Fruit fly (Drosophila melanogaster) Kc167 (cell line): ENCODE measurements around the gene CG43084.

Experiments used
- Myc ChIP-seq: fragments of >200 bp; optimal IDR thresholded peaks from 2 replicates; lab custom pipeline; 2017; ENCODE audit warnings: missing external identifiers
- Sin3A ChIP-seq: fragments of >200 bp; optimal IDR thresholded peaks from 2 replicates; lab custom pipeline; 2018; ENCODE audit warnings: missing external identifiers
- h ChIP-seq: fragments of >200 bp; optimal IDR thresholded peaks from 3 replicates; lab custom pipeline; 2018; ENCODE audit warnings: missing external identifiers
- insv ChIP-seq: fragments of >200 bp; optimal IDR thresholded peaks from 3 replicates; lab custom pipeline; 2018; ENCODE audit warnings: missing external identifiers
- psq ChIP-seq: fragments of >200 bp; optimal IDR thresholded peaks from 2 replicates; lab custom pipeline; 2017; ENCODE audit warnings: missing external identifiers
- ttk ChIP-seq: sonication (Bioruptor generic); optimal IDR thresholded peaks from 2 replicates; lab custom pipeline; 2017; ENCODE audit warnings: missing external identifiers

Gene CG43084

dm6 chr3L:15650552-15650951 lies at the start of gene CG43084:
TSS of gene CG43084 (plus strand) at chr3L:15650852.
- TF ChIP-seq h (no peak), insv (no peak), Myc (lab: Kevin White, UChicago) (no peak), ttk (lab: Kevin White, UChicago) (no peak), Sin3A (lab: Kevin White, UChicago) (no peak), psq (lab: Kevin White, UChicago) (no peak)

- no peak for TF ChIP-seq Myc (lab: Kevin White, UChicago)
- TF ChIP-seq ttk (lab: Kevin White, UChicago), result no peak
- no peak for TF ChIP-seq insv
- TF ChIP-seq Sin3A (lab: Kevin White, UChicago), result no peak
- no peak for TF ChIP-seq psq (lab: Kevin White, UChicago)
- TF ChIP-seq h, result no peak
These were observed 45.7 kb upstream of the CG43084 start for dm6 chr3L:15604979-15605378.

- TF ChIP-seq insv, result no peak
- no peak for TF ChIP-seq ttk (lab: Kevin White, UChicago)
- TF ChIP-seq Sin3A (lab: Kevin White, UChicago), result no peak
- no peak for TF ChIP-seq h
- TF ChIP-seq psq (lab: Kevin White, UChicago), result no peak
- TF ChIP-seq Myc (lab: Kevin White, UChicago), result no peak
These were observed 40.5 kb upstream of the CG43084 start, which contains the start of gene CG7650 for dm6 chr3L:15610109-15610508. TSS of gene CG7650 (minus strand) at chr3L:15610386.

dm6 chr3L:15612728-15613127 lies 37.9 kb upstream of the CG43084 start, which contains the start of gene CG13449:
TSS of gene CG13449 (minus strand) at chr3L:15612828.
- TF ChIP-seq ttk (lab: Kevin White, UChicago) (no peak), insv (no peak), h (no peak), psq (lab: Kevin White, UChicago) (no peak), Myc (lab: Kevin White, UChicago) (no peak), Sin3A (lab: Kevin White, UChicago) (no peak)

dm6 chr3L:15616490-15616889 lies 34.2 kb upstream of the CG43084 start:
- TF ChIP-seq ttk (lab: Kevin White, UChicago) (no peak), h (no peak), Sin3A (lab: Kevin White, UChicago) (no peak), Myc (lab: Kevin White, UChicago) (no peak), insv (no peak), psq (lab: Kevin White, UChicago) (no peak)

dm6 chr3L:15616900-15617299 lies 33.8 kb upstream of the CG43084 start:
- TF ChIP-seq Sin3A (lab: Kevin White, UChicago) (no peak), h (no peak), psq (lab: Kevin White, UChicago) (no peak), ttk (lab: Kevin White, UChicago) (no peak), Myc (lab: Kevin White, UChicago) (no peak), insv (no peak)

dm6 chr3L:15619626-15620247 lies 30.9 kb upstream of the CG43084 start, which contains the start of gene Phs:
TSS of gene Phs (plus strand) at chr3L:15619901.
- no peak for TF ChIP-seq ttk (lab: Kevin White, UChicago)
- TF ChIP-seq insv, result no peak
- TF ChIP-seq h, result no peak
- no peak for TF ChIP-seq psq (lab: Kevin White, UChicago)
- TF ChIP-seq Myc (lab: Kevin White, UChicago), result no peak
- no peak for TF ChIP-seq Sin3A (lab: Kevin White, UChicago)

dm6 chr3L:15624097-15624496 lies 26.6 kb upstream of the CG43084 start:
- TF ChIP-seq h (no peak), psq (lab: Kevin White, UChicago) (no peak), Myc (lab: Kevin White, UChicago) (no peak), insv (no peak), ttk (lab: Kevin White, UChicago) (no peak), Sin3A (lab: Kevin White, UChicago) (no peak)

- no peak for TF ChIP-seq Myc (lab: Kevin White, UChicago)
- TF ChIP-seq insv, result no peak
- no peak for TF ChIP-seq psq (lab: Kevin White, UChicago)
- no peak for TF ChIP-seq h
- no peak for TF ChIP-seq Sin3A (lab: Kevin White, UChicago)
- no peak for TF ChIP-seq ttk (lab: Kevin White, UChicago)
These were observed 25.6 kb upstream of the CG43084 start for dm6 chr3L:15624944-15625610.

dm6 chr3L:15625676-15626414 lies 24.8 kb upstream of the CG43084 start:
- TF ChIP-seq ttk (lab: Kevin White, UChicago) (no peak), psq (lab: Kevin White, UChicago) (no peak)

dm6 chr3L:15627295-15627694 lies 23.4 kb upstream of the CG43084 start:
- no peak for TF ChIP-seq h
- no peak for TF ChIP-seq ttk (lab: Kevin White, UChicago)
- no peak for TF ChIP-seq insv
- no peak for TF ChIP-seq Myc (lab: Kevin White, UChicago)
- TF ChIP-seq psq (lab: Kevin White, UChicago), result no peak
- no peak for TF ChIP-seq Sin3A (lab: Kevin White, UChicago)

- TF ChIP-seq Sin3A (lab: Kevin White, UChicago) (no peak), psq (lab: Kevin White, UChicago) (no peak), h (no peak), Myc (lab: Kevin White, UChicago) (no peak), insv (no peak), ttk (lab: Kevin White, UChicago) (no peak)
These were observed 19.6 kb upstream of the CG43084 start for dm6 chr3L:15631067-15631466.
